Fruit fly (Drosophila melanogaster) whole organism, pupa: ENCODE measurements around the gene inaE.

Source experiments
- CG10348 ChIP-seq: fragments of 200-800 bp; sonication (Bioruptor generic); IDR thresholded peaks from 2 replicates; pipeline ENCODE4 v1.3.6; 2022; ENCODE audit warnings: missing biosample characterization, missing genetic modification characterization
- CG12605 ChIP-seq: fragments of 200-800 bp; sonication (Bioruptor generic); IDR thresholded peaks from 2 replicates; pipeline ENCODE4 v1.3.6; 2022; ENCODE audit warnings: missing biosample characterization, missing genetic modification characterization
- CG13204 ChIP-seq: fragments of 200-800 bp; sonication (Bioruptor generic); optimal IDR thresholded peaks from 2 replicates; lab custom pipeline; 2018; ENCODE audit warnings: missing biosample characterization, mild to moderate bottlenecking, missing genetic modification characterization, moderate library complexity
- CG14655 ChIP-seq: fragments of 200-800 bp; sonication (Bioruptor generic); optimal IDR thresholded peaks from 3 replicates; lab custom pipeline; 2017; ENCODE audit warnings: mild to moderate bottlenecking, missing biosample characterization, missing genetic modification reagents, missing genetic modification characterization
- CG15710 ChIP-seq: fragments of 200-800 bp; sonication (Bioruptor generic); optimal IDR thresholded peaks from 2 replicates; lab custom pipeline; 2018; ENCODE audit warnings: missing biosample characterization, mild to moderate bottlenecking, missing genetic modification characterization, moderate library complexity
- CG17806 ChIP-seq: fragments of 200-800 bp; sonication (Bioruptor generic); optimal IDR thresholded peaks from 2 replicates; lab custom pipeline; 2018; ENCODE audit warnings: missing biosample characterization, mild to moderate bottlenecking, missing genetic modification characterization, moderate library complexity
- CG32121 ChIP-seq: fragments of 200-800 bp; sonication (Bioruptor generic); IDR thresholded peaks from 2 replicates; pipeline ENCODE4 v1.3.6; 2022; ENCODE audit warnings: missing biosample characterization, missing genetic modification characterization
- CG34367 ChIP-seq: fragments of 200-800 bp; sonication (Bioruptor generic); optimal IDR thresholded peaks from 2 replicates; lab custom pipeline; 2018; ENCODE audit warnings: missing biosample characterization, mild to moderate bottlenecking, missing genetic modification characterization
- CG4496 ChIP-seq: fragments of 200-800 bp; sonication (Bioruptor generic); IDR thresholded peaks from 3 replicates; pipeline ENCODE4 v1.3.6; 2022; ENCODE audit warnings: missing biosample characterization, missing genetic modification characterization
- CG8159 ChIP-seq: fragments of 200-800 bp; sonication (Bioruptor generic); optimal IDR thresholded peaks from 3 replicates; lab custom pipeline; 2018; ENCODE audit warnings: missing biosample characterization, mild to moderate bottlenecking, missing genetic modification characterization, moderate library complexity
- CG8301 ChIP-seq: fragments of 200-800 bp; sonication (Bioruptor generic); optimal IDR thresholded peaks from 2 replicates; lab custom pipeline; 2018; ENCODE audit warnings: missing biosample characterization, mild to moderate bottlenecking, missing genetic modification characterization
- CG9948 ChIP-seq: fragments of 200-800 bp; sonication (Bioruptor generic); optimal IDR thresholded peaks from 2 replicates; lab custom pipeline; 2018; ENCODE audit warnings: missing biosample characterization, mild to moderate bottlenecking, missing genetic modification characterization, moderate library complexity
- D1 ChIP-seq: fragments of 200-800 bp; sonication (Bioruptor generic); optimal IDR thresholded peaks from 2 replicates; lab custom pipeline; 2018; ENCODE audit warnings: missing biosample characterization, mild to moderate bottlenecking, missing genetic modification characterization, moderate library complexity
- EcR ChIP-seq: fragments of 200-800 bp; sonication (Bioruptor generic); optimal IDR thresholded peaks from 3 replicates; lab custom pipeline; 2019; ENCODE audit warnings: missing biosample characterization, missing genetic modification characterization, mild to moderate bottlenecking, moderate library complexity, missing genetic modification reagents
- Ets98B ChIP-seq: fragments of 200-800 bp; sonication (Bioruptor generic); IDR thresholded peaks from 2 replicates; pipeline ENCODE4 v1.3.6; 2022; ENCODE audit warnings: missing biosample characterization, missing genetic modification characterization
- Pif1A ChIP-seq: fragments of 200-800 bp; sonication (Bioruptor generic); optimal IDR thresholded peaks from 3 replicates; lab custom pipeline; 2016; ENCODE audit warnings: missing biosample characterization, missing genetic modification characterization
- Pif1B ChIP-seq: fragments of 200-800 bp; sonication (Bioruptor generic); optimal IDR thresholded peaks from 3 replicates; lab custom pipeline; 2016; ENCODE audit warnings: missing biosample characterization, missing genetic modification characterization
- Snoo ChIP-seq: fragments of 200-800 bp; sonication (Bioruptor generic); optimal IDR thresholded peaks from 3 replicates; lab custom pipeline; 2017; ENCODE audit warnings: missing biosample characterization, mild to moderate bottlenecking, missing genetic modification characterization, inconsistent platforms
- fd96Ca ChIP-seq: fragments of 200-800 bp; sonication (Bioruptor generic); IDR thresholded peaks from 3 replicates; pipeline ENCODE4 v1.3.6; 2022; ENCODE audit warnings: missing biosample characterization, missing genetic modification characterization
- gl ChIP-seq: fragments of 200-800 bp; sonication (Bioruptor generic); optimal IDR thresholded peaks from 2 replicates; lab custom pipeline; 2018; ENCODE audit warnings: missing biosample characterization, mild to moderate bottlenecking, missing genetic modification characterization
- rn ChIP-seq: fragments of 200-800 bp; sonication (Bioruptor generic); IDR thresholded peaks from 2 replicates; pipeline ENCODE4 v1.3.6; 2022; ENCODE audit warnings: missing biosample characterization, missing genetic modification characterization

Gene inaE

DNA sequence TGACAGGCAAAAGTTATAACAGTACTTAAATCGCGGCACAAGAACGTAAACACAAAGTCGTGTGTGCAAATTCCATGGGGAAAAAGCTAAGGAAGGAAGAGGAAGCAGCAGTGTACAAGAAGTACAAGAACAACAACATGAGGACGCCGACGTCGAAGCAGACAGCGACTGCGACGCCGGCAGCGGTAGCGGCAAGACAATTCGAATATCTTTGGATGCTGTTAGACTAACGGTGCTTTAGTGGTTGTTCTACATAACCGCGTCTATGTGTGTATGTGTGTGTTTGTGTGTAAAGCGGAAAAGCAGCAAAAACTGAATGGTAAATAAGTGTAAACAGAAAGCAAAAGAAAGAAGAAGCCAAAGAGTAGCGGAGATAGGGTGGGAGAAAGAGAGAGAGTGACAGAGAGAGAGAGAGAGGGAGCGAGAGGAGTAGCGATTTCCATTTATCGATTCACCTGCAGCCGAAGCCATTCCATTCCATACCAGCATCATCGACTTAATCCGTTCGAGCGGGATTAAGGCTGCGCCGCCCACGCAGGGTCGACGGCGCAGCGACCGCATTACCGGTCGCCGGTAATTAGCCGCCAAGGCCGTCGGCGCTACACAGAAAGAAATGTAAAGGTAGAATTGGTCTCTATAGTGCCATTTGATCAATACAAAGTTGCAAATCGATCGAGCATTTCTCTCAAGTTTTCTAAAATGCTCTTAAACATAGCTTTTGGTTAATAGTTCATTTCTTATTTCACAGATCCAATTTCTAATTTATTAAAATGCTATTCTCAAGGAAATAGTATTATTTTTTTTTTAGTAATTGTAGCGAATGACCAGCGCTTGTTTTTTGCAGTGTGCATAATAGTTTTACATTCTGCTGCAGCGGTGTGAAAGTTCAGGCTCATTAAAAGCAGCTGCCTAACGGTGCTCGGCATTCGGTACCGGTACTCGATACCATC, 719 bp downstream of the inaE start:
- no peak for TF ChIP-seq CG10348
- TF ChIP-seq CG34367 (tag; lab: Kevin White, UChicago), result no peak
- TF ChIP-seq gl, result no peak
- TF ChIP-seq CG12605 (GFP tag; lab: Robert Waterston, UW), result peak; percentile 50; the same call in 1 of the 2 replicates
- peak; percentile 13 for TF ChIP-seq Pif1B (GFP tag; lab: Kevin White, UChicago)
- TF ChIP-seq rn, result peak; percentile 30; the same call in 1 of the 2 replicates
- TF ChIP-seq CG4496 (GFP tag; lab: Robert Waterston, UW), result peak; percentile 83
- peak; percentile 43; the same call in 1 of the 3 replicates for TF ChIP-seq fd96Ca (GFP tag; lab: Robert Waterston, UW)
- peak; percentile 64 for TF ChIP-seq Pif1A (GFP tag; lab: Kevin White, UChicago)
- TF ChIP-seq EcR (GFP tag; lab: Kevin White, UChicago), result no peak
- TF ChIP-seq Ets98B, result peak; percentile 56
- peak; percentile 71 for TF ChIP-seq CG14655 (GFP tag; lab: Kevin White, UChicago)
- TF ChIP-seq CG13204 (GFP tag; lab: Kevin White, UChicago), result no peak
- peak; percentile 58 for TF ChIP-seq CG8301 (tag; lab: Kevin White, UChicago)
- no peak for TF ChIP-seq D1 (tag; lab: Kevin White, UChicago)
- peak; percentile 73 for TF ChIP-seq CG32121 (GFP tag; lab: Robert Waterston, UW)
- TF ChIP-seq CG9948 (tag; lab: Kevin White, UChicago), result peak; percentile 48
- TF ChIP-seq CG17806 (tag; lab: Kevin White, UChicago), result peak; percentile 48
- peak; percentile 55 for TF ChIP-seq CG8159 (tag; lab: Kevin White, UChicago)
- no peak for TF ChIP-seq Snoo
- peak; percentile 40 for TF ChIP-seq CG15710 (tag; lab: Kevin White, UChicago)

DNA sequence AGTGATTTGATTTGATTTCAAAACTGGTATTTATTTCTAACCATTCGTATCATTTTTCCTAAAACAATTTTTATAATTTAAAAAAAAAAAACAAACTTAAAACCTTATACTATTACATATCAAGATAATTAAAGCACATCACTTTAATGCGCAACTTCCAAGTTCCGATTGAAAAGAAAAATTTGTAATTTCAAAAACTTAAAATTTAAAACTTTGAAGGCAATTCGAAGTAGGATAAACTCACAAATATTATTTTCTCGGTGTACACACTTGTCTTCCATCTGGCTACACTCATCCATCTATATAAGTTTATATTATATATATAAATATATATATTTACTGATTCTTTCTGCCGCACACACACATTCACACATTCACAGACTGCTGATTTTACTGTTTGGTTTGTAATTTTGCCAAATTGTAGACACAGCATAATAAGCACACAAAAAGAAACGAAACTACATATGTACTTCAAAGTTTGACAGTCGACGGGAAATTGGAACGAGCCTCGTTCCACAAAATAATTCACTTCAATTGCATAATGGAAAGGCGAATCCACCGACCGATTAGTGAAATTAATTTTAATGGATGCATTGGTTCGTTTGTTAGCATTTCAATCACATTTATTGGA, 2.6 kb downstream of the inaE start:
- TF ChIP-seq CG10348 (no peak), fd96Ca (GFP tag; lab: Robert Waterston, UW) (no peak), gl (no peak), CG8301 (tag; lab: Kevin White, UChicago) (no peak), CG34367 (tag; lab: Kevin White, UChicago) (no peak), D1 (tag; lab: Kevin White, UChicago) (no peak), rn (no peak), EcR (GFP tag; lab: Kevin White, UChicago) (no peak), CG4496 (GFP tag; lab: Robert Waterston, UW) (no peak), Pif1B (GFP tag; lab: Kevin White, UChicago) (no peak), CG17806 (tag; lab: Kevin White, UChicago) (no peak), CG15710 (tag; lab: Kevin White, UChicago) (no peak)

DNA sequence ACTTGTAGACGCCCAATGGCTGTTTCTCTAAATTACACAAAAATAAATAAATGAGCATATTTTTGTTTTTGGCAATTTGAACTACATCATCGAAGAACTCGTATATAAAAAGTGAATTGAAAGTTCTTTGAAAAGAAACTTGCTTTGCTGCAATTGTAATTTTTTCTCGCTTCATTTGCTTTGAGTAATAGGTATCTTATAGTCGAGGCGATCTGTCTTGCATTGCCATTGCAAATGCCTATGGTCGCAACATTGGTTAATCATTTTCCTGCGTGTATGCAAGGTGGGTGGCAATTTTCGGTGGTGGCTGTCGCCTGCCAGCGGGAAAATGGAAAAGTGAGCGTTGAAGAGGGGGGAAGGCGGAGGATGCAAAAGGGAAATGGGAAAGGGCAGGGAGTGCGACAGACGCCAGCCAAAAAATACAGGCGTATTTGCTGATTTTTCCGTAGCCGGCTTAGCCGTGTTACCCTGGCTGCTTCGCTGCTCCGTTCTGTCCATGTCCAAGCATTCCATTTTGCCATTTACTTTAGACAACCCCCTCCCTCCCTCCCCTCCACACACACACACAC, 3.9 kb downstream of the inaE start:
- TF ChIP-seq CG32121 (GFP tag; lab: Robert Waterston, UW), result no peak
- no peak for TF ChIP-seq CG8301 (tag; lab: Kevin White, UChicago)
- TF ChIP-seq CG9948 (tag; lab: Kevin White, UChicago), result no peak
- no peak for TF ChIP-seq CG4496 (GFP tag; lab: Robert Waterston, UW)
- no peak for TF ChIP-seq fd96Ca (GFP tag; lab: Robert Waterston, UW)
- TF ChIP-seq Ets98B, result no peak
- TF ChIP-seq D1 (tag; lab: Kevin White, UChicago), result no peak
- TF ChIP-seq CG17806 (tag; lab: Kevin White, UChicago), result no peak
- TF ChIP-seq Pif1B (GFP tag; lab: Kevin White, UChicago), result no peak
- TF ChIP-seq CG15710 (tag; lab: Kevin White, UChicago), result no peak
- no peak for TF ChIP-seq CG14655 (GFP tag; lab: Kevin White, UChicago)
- TF ChIP-seq CG12605 (GFP tag; lab: Robert Waterston, UW), result no peak
- TF ChIP-seq EcR (GFP tag; lab: Kevin White, UChicago), result no peak

DNA sequence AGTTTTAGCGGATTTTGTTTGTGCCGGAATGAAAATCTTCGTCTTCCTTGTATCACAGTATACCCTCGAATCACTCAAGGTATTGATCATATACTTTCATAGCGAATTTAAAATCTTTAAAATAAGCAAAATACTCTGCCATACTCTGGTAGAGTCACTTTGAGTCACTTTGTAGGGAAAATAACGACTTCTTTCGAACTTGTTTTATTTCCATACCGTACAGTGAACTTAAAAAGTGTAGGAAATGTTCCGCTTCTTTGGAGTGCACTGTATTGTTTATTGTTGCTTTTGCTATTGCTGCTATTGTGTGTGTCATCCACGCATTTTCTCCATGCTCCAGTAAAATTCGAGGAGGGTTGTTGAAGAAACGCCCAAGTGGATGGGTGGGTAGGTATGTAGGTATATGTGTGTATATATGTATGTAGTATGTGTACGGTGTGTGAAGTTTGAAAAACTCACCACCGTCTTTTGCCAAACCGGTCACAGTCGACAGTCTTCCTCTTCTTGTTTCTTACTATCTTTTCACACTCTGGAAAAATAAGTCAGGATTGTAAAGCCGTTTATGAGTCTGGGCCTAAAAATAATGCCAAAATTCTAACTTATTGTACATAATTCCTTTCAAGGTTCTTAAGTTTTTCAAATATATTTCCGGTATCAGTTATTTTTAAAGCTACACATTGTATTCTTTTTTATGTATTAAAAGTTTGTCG, 5.6 kb downstream of the inaE start:
- TF ChIP-seq CG12605 (GFP tag; lab: Robert Waterston, UW), result no peak
- no peak for TF ChIP-seq CG13204 (GFP tag; lab: Kevin White, UChicago)
- no peak for TF ChIP-seq gl
- TF ChIP-seq fd96Ca (GFP tag; lab: Robert Waterston, UW), result peak; percentile 34; the same call in 1 of the 3 replicates
- no peak for TF ChIP-seq EcR (GFP tag; lab: Kevin White, UChicago)
- TF ChIP-seq CG32121 (GFP tag; lab: Robert Waterston, UW), result no peak
- no peak for TF ChIP-seq Snoo
- TF ChIP-seq Pif1A (GFP tag; lab: Kevin White, UChicago), result no peak
- no peak for TF ChIP-seq rn
- peak; percentile 27 for TF ChIP-seq CG8301 (tag; lab: Kevin White, UChicago)
- TF ChIP-seq Pif1B (GFP tag; lab: Kevin White, UChicago), result no peak
- TF ChIP-seq CG9948 (tag; lab: Kevin White, UChicago), result peak; percentile 26
- no peak for TF ChIP-seq CG34367 (tag; lab: Kevin White, UChicago)
- TF ChIP-seq CG14655 (GFP tag; lab: Kevin White, UChicago), result peak; percentile 42
- TF ChIP-seq CG4496 (GFP tag; lab: Robert Waterston, UW), result peak; percentile 17; the same call in 1 of the 3 replicates
- peak; percentile 7 for TF ChIP-seq CG15710 (tag; lab: Kevin White, UChicago)
- TF ChIP-seq CG17806 (tag; lab: Kevin White, UChicago), result peak; percentile 15
- TF ChIP-seq Ets98B, result no peak
- no peak for TF ChIP-seq D1 (tag; lab: Kevin White, UChicago)
- no peak for TF ChIP-seq CG8159 (tag; lab: Kevin White, UChicago)
